Fruit fly (Drosophila melanogaster) whole organism, embryonic: ENCODE measurements around the gene Inx7.

Source experiments
- Atf6 ChIP-seq: fragments of 200-800 bp; sonication (Bioruptor generic); IDR thresholded peaks from 2 replicates; pipeline ENCODE4 v1.3.6; 2022; ENCODE audit warnings: missing biosample characterization, missing genetic modification characterization
- Bgb ChIP-seq: fragments of 200-800 bp; sonication (Bioruptor generic); IDR thresholded peaks from 2 replicates; pipeline ENCODE4 v1.3.6; 2022; ENCODE audit warnings: missing biosample characterization, missing genetic modification characterization; ENCODE audit not compliant: partially characterized antibody
- CG10209 ChIP-seq: fragments of 200-800 bp; sonication (Bioruptor generic); optimal IDR thresholded peaks from 3 replicates; lab custom pipeline; 2017; ENCODE audit warnings: missing biosample characterization, mild to moderate bottlenecking, missing genetic modification characterization, missing genetic modification reagents
- CG1024 ChIP-seq: fragments of 200-800 bp; sonication (Bioruptor generic); IDR thresholded peaks from 2 replicates; pipeline ENCODE4 v1.3.6; 2022; ENCODE audit warnings: missing biosample characterization, missing genetic modification characterization
- CG10979 ChIP-seq: fragments of 200-800 bp; sonication (Bioruptor generic); optimal IDR thresholded peaks from 2 replicates; lab custom pipeline; 2018; ENCODE audit warnings: missing biosample characterization, mild to moderate bottlenecking, missing genetic modification characterization, moderate library complexity
- CG11504 ChIP-seq: fragments of 200-800 bp; sonication (Bioruptor generic); optimal IDR thresholded peaks from 3 replicates; lab custom pipeline; 2019; ENCODE audit warnings: missing biosample characterization, mild to moderate bottlenecking, missing genetic modification characterization, moderate library complexity
- CG11723 ChIP-seq: fragments of 200-800 bp; sonication (Bioruptor generic); optimal IDR thresholded peaks from 2 replicates; lab custom pipeline; 2017; ENCODE audit warnings: missing biosample characterization, mild to moderate bottlenecking, missing genetic modification characterization
- CG12391 ChIP-seq: fragments of 200-800 bp; sonication (Bioruptor generic); optimal IDR thresholded peaks from 3 replicates; lab custom pipeline; 2018; ENCODE audit warnings: missing biosample characterization, mild to moderate bottlenecking, missing genetic modification characterization, moderate library complexity
- CG13287 ChIP-seq: fragments of 200-800 bp; sonication (Bioruptor generic); IDR thresholded peaks from 2 replicates; pipeline ENCODE4 v1.3.6; 2022; ENCODE audit warnings: missing biosample characterization, missing genetic modification characterization; ENCODE audit not compliant: partially characterized antibody
- CG17328 ChIP-seq: fragments of 200-800 bp; sonication (Bioruptor generic); IDR thresholded peaks from 2 replicates; pipeline ENCODE4 v1.3.6; 2022; ENCODE audit warnings: missing biosample characterization, missing genetic modification characterization
- CG17829 ChIP-seq: fragments of 200-800 bp; optimal IDR thresholded peaks from 2 replicates; lab custom pipeline; 2019; ENCODE audit warnings: missing biosample characterization, mild to moderate bottlenecking, missing genetic modification characterization, moderate library complexity
- CG18599 ChIP-seq: fragments of 200-800 bp; sonication (Bioruptor generic); optimal IDR thresholded peaks from 3 replicates; lab custom pipeline; 2017; ENCODE audit warnings: missing biosample characterization, missing genetic modification characterization, mild to moderate bottlenecking, moderate library complexity, missing genetic modification reagents
- CG2199 ChIP-seq: fragments of 200-800 bp; sonication (Bioruptor generic); IDR thresholded peaks from 3 replicates; pipeline ENCODE4 v1.3.6; 2022; ENCODE audit warnings: missing biosample characterization, missing genetic modification characterization
- CG30431 ChIP-seq: fragments of 200-800 bp; sonication (Bioruptor generic); optimal IDR thresholded peaks from 2 replicates; lab custom pipeline; 2017; ENCODE audit warnings: missing biosample characterization, missing genetic modification characterization
- CG6175 ChIP-seq: fragments of 200-800 bp; sonication (Bioruptor generic); IDR thresholded peaks from 3 replicates; pipeline ENCODE4 v1.3.6; 2022; ENCODE audit warnings: missing biosample characterization, missing genetic modification characterization
- CG8290 ChIP-seq, 3 experiments: fragments of 200-800 bp; sonication (Bioruptor generic); optimal IDR thresholded peaks; 2 replicates each; lab custom pipeline; 2016 to 2019; ENCODE audit warnings: missing biosample characterization in 3 of 3, missing genetic modification characterization in 3 of 3, mild to moderate bottlenecking in 2 of 3, moderate library complexity in 1 of 3
- Dad ChIP-seq: fragments of 200-800 bp; sonication (Bioruptor generic); optimal IDR thresholded peaks from 3 replicates; lab custom pipeline; 2016; ENCODE audit warnings: missing biosample characterization, missing genetic modification characterization
- Dll ChIP-seq: fragments of 200-800 bp; sonication (Bioruptor generic); IDR thresholded peaks from 4 replicates; pipeline ENCODE4 v1.3.6; 2022; ENCODE audit warnings: missing biosample characterization, missing genetic modification characterization; ENCODE audit not compliant: partially characterized antibody
- Drgx ChIP-seq: fragments of 200-800 bp; sonication (Bioruptor generic); IDR thresholded peaks from 2 replicates; pipeline ENCODE4 v1.3.6; 2022; ENCODE audit warnings: missing biosample characterization, missing genetic modification characterization
- E2f2 ChIP-seq: fragments of 200-800 bp; sonication (Bioruptor generic); IDR thresholded peaks from 2 replicates; pipeline ENCODE4 v1.3.6; 2022; ENCODE audit warnings: missing biosample characterization, missing genetic modification characterization
- Mad ChIP-seq: fragments of 200-800 bp; sonication (Bioruptor generic); optimal IDR thresholded peaks from 2 replicates; lab custom pipeline; 2016; ENCODE audit warnings: missing biosample characterization, missing genetic modification characterization
- Mes4 ChIP-seq: fragments of 200-800 bp; sonication (Bioruptor generic); optimal IDR thresholded peaks from 2 replicates; lab custom pipeline; 2016; ENCODE audit warnings: missing biosample characterization, missing genetic modification characterization
- Rfx ChIP-seq: fragments of 200-800 bp; sonication (Bioruptor generic); IDR thresholded peaks from 2 replicates; pipeline ENCODE4 v1.3.6; 2022; ENCODE audit warnings: missing biosample characterization, missing genetic modification characterization
- Usf ChIP-seq: fragments of 200-800 bp; sonication (Bioruptor generic); optimal IDR thresholded peaks from 2 replicates; lab custom pipeline; 2017; ENCODE audit warnings: missing genotype, missing biosample characterization, missing genetic modification characterization
- ara ChIP-seq: fragments of 200-800 bp; sonication (Bioruptor generic); IDR thresholded peaks from 2 replicates; pipeline ENCODE4 v1.3.6; 2022; ENCODE audit warnings: missing biosample characterization, missing genetic modification characterization
- bsh ChIP-seq, 2 experiments: fragments of 200-800 bp; sonication (Bioruptor generic); optimal IDR thresholded peaks; 2 replicates each; lab custom pipeline; 2017 to 2018; ENCODE audit warnings: mild to moderate bottlenecking in 2 of 2, missing biosample characterization in 2 of 2, missing genetic modification characterization in 2 of 2, moderate library complexity in 1 of 2
- chm ChIP-seq: fragments of 200-800 bp; sonication (Bioruptor generic); IDR thresholded peaks from 2 replicates; pipeline ENCODE4 v1.3.6; 2022; ENCODE audit warnings: missing biosample characterization, missing genetic modification characterization
- fd3F ChIP-seq: fragments of 200-800 bp; sonication (Bioruptor generic); optimal IDR thresholded peaks from 2 replicates; lab custom pipeline; 2018; ENCODE audit warnings: missing biosample characterization, mild to moderate bottlenecking, missing genetic modification characterization, moderate library complexity
- gro ChIP-seq: fragments of 200-800 bp; sonication (Bioruptor generic); optimal IDR thresholded peaks from 2 replicates; lab custom pipeline; 2016; ENCODE audit warnings: missing biosample characterization, missing genetic modification characterization
- h ChIP-seq: fragments of >200 bp; optimal IDR thresholded peaks from 2 replicates; lab custom pipeline; 2017
- hkb ChIP-seq, 2 experiments: fragments of 200-800 bp in 1 of 2; fragments of >200 bp in 1 of 2; sonication (Bioruptor generic) in 1 of 2; IDR thresholded peaks in 1 of 2; optimal IDR thresholded peaks in 1 of 2; 2 replicates each; pipeline versions ENCODE4 v1.3.6 to Lab custom; 2017 to 2022; ENCODE audit warnings: missing biosample characterization in 1 of 2, missing genetic modification characterization in 1 of 2
- ken ChIP-seq: fragments of 200-800 bp; sonication (Bioruptor generic); IDR thresholded peaks from 3 replicates; pipeline ENCODE4 v1.3.6; 2022; ENCODE audit warnings: missing biosample characterization, missing genetic modification characterization
- lab ChIP-seq: fragments of 200-800 bp; sonication (Bioruptor generic); optimal IDR thresholded peaks from 3 replicates; lab custom pipeline; 2017; ENCODE audit warnings: missing biosample characterization, missing genetic modification characterization, mild to moderate bottlenecking, moderate library complexity, missing genetic modification reagents
- lbe ChIP-seq: fragments of 200-800 bp; sonication (Bioruptor generic); optimal IDR thresholded peaks from 2 replicates; lab custom pipeline; 2016; ENCODE audit warnings: missing biosample characterization, mild to moderate bottlenecking, missing genetic modification characterization
- lmd ChIP-seq: fragments of 200-800 bp; sonication (Bioruptor generic); IDR thresholded peaks from 2 replicates; pipeline ENCODE4 v1.3.6; 2022; ENCODE audit warnings: missing biosample characterization, missing genetic modification characterization
- pfk ChIP-seq: fragments of 200-800 bp; sonication (Bioruptor generic); optimal IDR thresholded peaks from 2 replicates; lab custom pipeline; 2018; ENCODE audit warnings: missing biosample characterization, mild to moderate bottlenecking, missing genetic modification characterization, moderate library complexity
- row ChIP-seq: fragments of 200-800 bp; sonication (Bioruptor generic); IDR thresholded peaks from 3 replicates; pipeline ENCODE4 v1.3.6; 2022; ENCODE audit warnings: missing biosample characterization, missing genetic modification characterization
- sens ChIP-seq: fragments of 200-800 bp; sonication (Bioruptor generic); peaks from one replicate; lab custom pipeline; 2016; ENCODE audit warnings: missing biosample characterization, missing genetic modification characterization
- sna ChIP-seq: fragments of 200-800 bp; sonication (Bioruptor generic); IDR thresholded peaks from 2 replicates; pipeline ENCODE4 v1.3.6; 2022; ENCODE audit warnings: missing biosample characterization, missing genetic modification characterization; ENCODE audit not compliant: partially characterized antibody
- sob ChIP-seq: fragments of 200-800 bp; sonication (Bioruptor generic); IDR thresholded peaks from 2 replicates; pipeline ENCODE4 v1.3.6; 2022; ENCODE audit warnings: missing biosample characterization, missing genetic modification characterization
- unpg ChIP-seq: fragments of 200-800 bp; sonication (Bioruptor generic); optimal IDR thresholded peaks from 3 replicates; lab custom pipeline; 2018; ENCODE audit warnings: missing biosample characterization, mild to moderate bottlenecking, missing genetic modification characterization, moderate library complexity
- vvl ChIP-seq: fragments of 200-800 bp; sonication (Bioruptor generic); IDR thresholded peaks from 2 replicates; pipeline ENCODE4 v1.3.6; 2022; ENCODE audit warnings: missing biosample characterization, missing genetic modification characterization
- wdn ChIP-seq: fragments of 200-800 bp; sonication (Bioruptor generic); IDR thresholded peaks from 2 replicates; pipeline ENCODE4 v1.3.6; 2022; ENCODE audit warnings: missing biosample characterization, missing genetic modification characterization
- z ChIP-seq: fragments of 200-800 bp; sonication (Bioruptor generic); IDR thresholded peaks from 3 replicates; pipeline ENCODE4 v1.3.6; 2022; ENCODE audit warnings: missing biosample characterization, missing genetic modification characterization

Inx7 gene

dm6 chrX:6981470-6981952 lies 11.9 kb downstream of the Inx7 start (continued):
- TF ChIP-seq row (peak; percentile 38; the same call in 2 of the 3 replicates), Bgb (GFP tag; lab: Robert Waterston, UW) (peak; percentile 26; the same call in 1 of the 2 replicates), E2f2 (GFP tag; lab: Robert Waterston, UW) (peak; percentile 21; the same call in 1 of the 2 replicates), lab (peak; percentile 3), lbe (GFP tag; lab: Kevin White, UChicago) (peak; percentile 38), CG30431 (no peak), lmd (no peak), Dll (peak; percentile 37; the same call in 1 of the 4 replicates), wdn (GFP tag; lab: Robert Waterston, UW) (0 out of 2 replicates have a peak, but pooled peaks have one; percentile 24), unpg (GFP tag; lab: Kevin White, UChicago) (peak; percentile 1), Dad (GFP tag; lab: Kevin White, UChicago) (peak; percentile 4), ken (peak; percentile 43; the same call in 1 of the 3 replicates), CG8290 (GFP tag; optimal IDR thresholded peaks at IDR 0.05; lab: Kevin White, UChicago) (no peak), CG8290 (tag; optimal IDR thresholded peaks at IDR 0.05; lab: Kevin White, UChicago) (peak; percentile 24 to 29), Drgx (peak; percentile 56), CG6175 (GFP tag; lab: Robert Waterston, UW) (no peak), Mes4 (GFP tag; lab: Kevin White, UChicago) (no peak), h (lab: Kevin White, UChicago) (no peak), CG2199 (GFP tag; lab: Robert Waterston, UW) (0 out of 3 replicates have a peak, but pooled peaks have one; percentile 53), CG11504 (tag; lab: Kevin White, UChicago) (peak; percentile 2), Usf (no peak), CG11723 (peak; percentile 27), CG1024 (GFP tag; lab: Robert Waterston, UW) (no peak), Rfx (GFP tag; lab: Robert Waterston, UW) (0 out of 2 replicates have a peak, but pooled peaks have one; percentile 5), chm (GFP tag; lab: Robert Waterston, UW) (peak; percentile 76), sens (GFP tag; lab: Kevin White, UChicago) (peak; percentile 90), fd3F (no peak), z (peak; percentile 41; the same call in 1 of the 3 replicates), CG12391 (peak; percentile 9), vvl (GFP tag; lab: Robert Waterston, UW) (peak; percentile 46), hkb (optimal IDR thresholded peaks at IDR 0.05; lab: Kevin White, UChicago) (no peak), hkb (GFP tag; IDR thresholded peaks at IDR 0.05; lab: Robert Waterston, UW) (0 out of 2 replicates have a peak, but pooled peaks have one; percentile 24), Atf6 (GFP tag; lab: Robert Waterston, UW) (0 out of 2 replicates have a peak, but pooled peaks have one; percentile 22), bsh (GFP tag; optimal IDR thresholded peaks at IDR 0.05; lab: Kevin White, UChicago) (no peak), CG17829 (tag; lab: Kevin White, UChicago) (peak; percentile 8), CG10979 (tag; lab: Kevin White, UChicago) (peak; percentile 8), ara (no peak), Mad (GFP tag; lab: Kevin White, UChicago) (no peak), CG10209 (GFP tag; lab: Kevin White, UChicago) (peak; percentile 5), sna (GFP tag; lab: Robert Waterston, UW) (0 out of 2 replicates have a peak, but pooled peaks have one; percentile 58), gro (GFP tag; lab: Kevin White, UChicago) (no peak), pfk (GFP tag; lab: Kevin White, UChicago) (peak; percentile 100), CG13287 (GFP tag; lab: Robert Waterston, UW) (peak; percentile 32; the same call in 1 of the 2 replicates), sob (GFP tag; lab: Robert Waterston, UW) (0 out of 2 replicates have a peak, but pooled peaks have one; percentile 13), CG17328 (GFP tag; lab: Robert Waterston, UW) (0 out of 2 replicates have a peak, but pooled peaks have one; percentile 14), CG18599 (GFP tag; lab: Kevin White, UChicago) (peak; percentile 29)
- TF ChIP-seq, all 482 proteins: peak for 54
